1 fruit fly cellular context compared by ENCODE assay signal in genomic region chrX:1611653-1612319, dm6.
TF ChIP-seq lines count a peak whose summit lies in the region.

No protein-coding gene starts in this region.

TF ChIP-seq in whole organism, prepupa, 60 proteins besides CTCF, POLR2A, EP300 and RAD21 (continued from another document):
- no peak for TF ChIP-seq fd59A (GFP tag; optimal IDR thresholded peaks at IDR 0.05; lab: Kevin White, UChicago)
- TF ChIP-seq esn (GFP tag; optimal IDR thresholded peaks at IDR 0.05; lab: Kevin White, UChicago), result peak; percentile 16
- peak; percentile 84 for TF ChIP-seq svp (GFP tag; lab: Kevin White, UChicago)
- TF ChIP-seq CG7368 (GFP tag; optimal IDR thresholded peaks at IDR 0.05; lab: Kevin White, UChicago), result peak; percentile 13
- peak; percentile 51 for TF ChIP-seq CG6808 (GFP tag; optimal IDR thresholded peaks at IDR 0.05; lab: Kevin White, UChicago)
- TF ChIP-seq CG31627 (GFP tag; optimal IDR thresholded peaks at IDR 0.05; lab: Kevin White, UChicago), result no peak
- no peak for TF ChIP-seq CG15336 (GFP tag; IDR thresholded peaks at IDR 0.05; lab: Robert Waterston, UW)
- peak; percentile 32 for TF ChIP-seq dsx (GFP tag; optimal IDR thresholded peaks at IDR 0.05; lab: Kevin White, UChicago; ENCODE audit: poor library complexity, severe bottlenecking)
- TF ChIP-seq eg (GFP tag; IDR thresholded peaks at IDR 0.05; lab: Robert Waterston, UW), result 0 out of 3 replicates have a peak, but pooled peaks have one; percentile 23
- TF ChIP-seq topi (GFP tag; optimal IDR thresholded peaks at IDR 0.05; lab: Kevin White, UChicago), result peak; percentile 35
- TF ChIP-seq CG1621 (tag; optimal IDR thresholded peaks at IDR 0.05; lab: Kevin White, UChicago), result peak; percentile 17
- no peak for TF ChIP-seq cyc (GFP tag; optimal IDR thresholded peaks at IDR 0.05; lab: Kevin White, UChicago)
- TF ChIP-seq CG11294 (GFP tag; IDR thresholded peaks at IDR 0.05; lab: Robert Waterston, UW), result no peak
- TF ChIP-seq CG3919 (GFP tag; optimal IDR thresholded peaks at IDR 0.05; lab: Kevin White, UChicago), result peak; percentile 11
- TF ChIP-seq spab (GFP tag; optimal IDR thresholded peaks at IDR 0.05; lab: Kevin White, UChicago), result peak; percentile 7
- TF ChIP-seq Sox15 (GFP tag; optimal IDR thresholded peaks at IDR 0.05; lab: Kevin White, UChicago), result no peak
